Worm (Caenorhabditis elegans) whole organism, midembryonic: Measurements from ENCODE around the gene srv-17.

ENCODE experiments used
- T22C8.4 ChIP-seq: fragments of 200-800 bp; sonication (Bioruptor generic); IDR thresholded peaks from 2 replicates; pipeline ENCODE4 v1.3.6; 2022; ENCODE audit warnings: missing genetic modification characterization, missing compliant biosample characterization
- cog-1 ChIP-seq: sonication (generic microtip); optimal IDR thresholded peaks from 2 replicates; lab custom pipeline; 2016; ENCODE audit warnings: missing genetic modification characterization, missing compliant biosample characterization
- flt-1 ChIP-seq: fragments of 200-800 bp; sonication (Bioruptor generic); IDR thresholded peaks from 2 replicates; pipeline ENCODE4 v1.3.6; 2022; ENCODE audit warnings: missing genetic modification characterization, missing compliant biosample characterization
- klf-2 ChIP-seq: fragments of 200-800 bp; sonication (Bioruptor generic); conservative IDR thresholded peaks from 2 replicates; pipeline ENCODE4 v1.3.6; 2022; ENCODE audit warnings: missing genetic modification reagents, missing genetic modification characterization, missing compliant biosample characterization
- med-1 ChIP-seq: sonication (generic microtip); optimal IDR thresholded peaks from 2 replicates; lab custom pipeline; 2017; ENCODE audit warnings: missing genetic modification characterization, mild to moderate bottlenecking, missing compliant biosample characterization, antibody characterized with exemption, missing genetic modification reagents; ENCODE audit not compliant: insufficient read depth
- ref-1 ChIP-seq: fragments of 200-800 bp; sonication (Bioruptor generic); conservative IDR thresholded peaks from 2 replicates; pipeline ENCODE4 v1.3.6; 2022; ENCODE audit warnings: missing genetic modification reagents, missing genetic modification characterization, missing compliant biosample characterization
- tab-1 ChIP-seq: fragments of 200-800 bp; sonication (Bioruptor generic); IDR thresholded peaks from 2 replicates; pipeline ENCODE4 v1.3.6; 2022; ENCODE audit warnings: missing genetic modification characterization, missing compliant biosample characterization
- ztf-23 ChIP-seq: fragments of 200-800 bp; sonication (Bioruptor generic); IDR thresholded peaks from 2 replicates; pipeline ENCODE4 v1.3.6; 2022; ENCODE audit warnings: missing genetic modification reagents, missing genetic modification characterization, missing compliant biosample characterization
- ztf-29 ChIP-seq: fragments of 200-800 bp; sonication (Bioruptor generic); IDR thresholded peaks from 2 replicates; pipeline ENCODE4 v1.3.6; 2022; ENCODE audit warnings: missing genetic modification reagents, missing genetic modification characterization, missing compliant biosample characterization

srv-17 gene

ce11 chrIV:5858212-5858611 is 11.8 kb downstream of the srv-17 start:
- TF ChIP-seq flt-1 (GFP tag; lab: Robert Waterston, UW) (no peak), ztf-23 (GFP tag; lab: Robert Waterston, UW) (no peak), klf-2 (GFP tag; lab: Robert Waterston, UW) (no peak), tab-1 (GFP tag; lab: Robert Waterston, UW) (no peak), ref-1 (GFP tag; lab: Robert Waterston, UW) (no peak), med-1 (no peak), cog-1 (tag; lab: Kevin White, UChicago) (no peak)

DNA sequence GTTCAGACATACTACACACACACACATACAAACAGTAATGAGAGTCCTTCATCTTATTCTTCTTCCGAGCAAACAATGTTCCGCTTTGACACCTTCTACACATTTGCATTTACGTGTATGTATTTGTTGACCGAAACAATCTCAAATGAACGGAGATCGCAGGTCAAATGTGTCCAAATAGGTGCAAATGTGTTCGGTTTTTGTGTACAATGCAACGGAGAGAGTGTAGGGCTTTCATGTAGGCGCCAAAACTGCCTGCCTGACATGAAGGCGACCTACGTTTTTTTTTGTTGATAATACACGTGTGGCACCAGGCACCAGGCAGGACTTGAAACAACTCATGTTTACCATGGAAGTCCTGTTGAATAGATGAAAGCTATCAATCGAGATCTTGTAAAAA is 13.0 kb downstream of the srv-17 start:
- TF ChIP-seq klf-2 (GFP tag; lab: Robert Waterston, UW) = no peak
- TF ChIP-seq med-1 = no peak
- no peak for TF ChIP-seq T22C8.4 (GFP tag; lab: Robert Waterston, UW)
- no peak for TF ChIP-seq flt-1 (GFP tag; lab: Robert Waterston, UW)
- TF ChIP-seq ztf-23 (GFP tag; lab: Robert Waterston, UW) = no peak
- TF ChIP-seq cog-1 (tag; lab: Kevin White, UChicago) = no peak
- no peak for TF ChIP-seq tab-1 (GFP tag; lab: Robert Waterston, UW)
- TF ChIP-seq ztf-29 (GFP tag; lab: Robert Waterston, UW) = no peak
- no peak for TF ChIP-seq ref-1 (GFP tag; lab: Robert Waterston, UW)

DNA sequence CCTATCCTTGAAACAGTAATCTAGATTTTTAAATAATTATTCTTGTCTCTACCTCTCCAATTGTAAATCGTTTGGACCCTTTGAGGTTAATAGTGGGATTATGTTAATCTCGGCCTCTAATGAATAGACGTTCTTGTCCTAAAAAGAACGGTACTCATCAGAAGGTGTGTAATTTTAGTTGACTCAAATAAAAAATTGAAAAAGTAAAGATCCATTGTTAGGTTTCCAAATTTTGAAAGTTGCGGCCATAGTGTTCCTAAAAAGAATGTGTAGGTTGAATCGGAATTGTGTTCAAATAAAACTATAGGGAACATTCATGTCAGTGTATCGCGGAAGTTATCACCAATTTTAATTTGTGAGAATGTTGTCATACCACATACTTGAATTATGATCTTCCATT is 14.4 kb downstream of the srv-17 start:
- TF ChIP-seq ztf-23 (GFP tag; lab: Robert Waterston, UW) (no peak), klf-2 (GFP tag; lab: Robert Waterston, UW) (no peak), cog-1 (tag; lab: Kevin White, UChicago) (no peak), T22C8.4 (GFP tag; lab: Robert Waterston, UW) (no peak), flt-1 (GFP tag; lab: Robert Waterston, UW) (no peak), ztf-29 (GFP tag; lab: Robert Waterston, UW) (no peak), tab-1 (GFP tag; lab: Robert Waterston, UW) (no peak), med-1 (no peak), ref-1 (GFP tag; lab: Robert Waterston, UW) (no peak)

DNA sequence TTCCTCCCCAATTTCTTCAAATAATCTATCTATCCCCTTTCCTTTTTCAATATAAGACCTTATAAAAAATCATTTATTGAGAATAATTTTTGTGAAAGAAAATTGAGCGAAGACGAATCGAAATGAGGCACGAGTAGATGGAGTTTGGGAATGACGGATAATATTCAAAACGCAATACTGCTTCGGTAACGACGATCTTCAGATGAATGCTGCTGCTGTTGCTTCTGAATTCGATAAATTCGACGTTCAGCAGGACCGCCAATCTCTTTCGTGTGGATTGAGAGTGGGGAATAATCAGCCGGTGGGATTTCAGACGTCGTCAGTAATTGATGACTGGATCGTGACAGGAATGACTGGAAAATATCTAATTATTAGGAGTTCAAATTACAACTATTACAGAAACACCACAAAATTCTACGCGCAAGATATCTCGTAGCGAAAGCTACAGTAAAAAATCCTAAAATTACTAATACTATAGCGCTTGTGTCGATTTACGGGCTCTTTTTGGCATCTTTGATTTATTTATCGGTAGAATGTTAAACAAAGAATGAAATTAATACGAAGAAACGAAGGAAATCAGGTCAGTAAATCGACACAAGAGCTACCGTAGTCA is 19.1 kb downstream of the srv-17 start:
- TF ChIP-seq tab-1 (GFP tag; lab: Robert Waterston, UW) = no peak
- no peak for TF ChIP-seq flt-1 (GFP tag; lab: Robert Waterston, UW)
- no peak for TF ChIP-seq T22C8.4 (GFP tag; lab: Robert Waterston, UW)
- no peak for TF ChIP-seq ztf-29 (GFP tag; lab: Robert Waterston, UW)
- TF ChIP-seq ztf-23 (GFP tag; lab: Robert Waterston, UW) = no peak
- no peak for TF ChIP-seq ref-1 (GFP tag; lab: Robert Waterston, UW)
- TF ChIP-seq cog-1 (tag; lab: Kevin White, UChicago) = no peak
- no peak for TF ChIP-seq klf-2 (GFP tag; lab: Robert Waterston, UW)
- no peak for TF ChIP-seq med-1

DNA sequence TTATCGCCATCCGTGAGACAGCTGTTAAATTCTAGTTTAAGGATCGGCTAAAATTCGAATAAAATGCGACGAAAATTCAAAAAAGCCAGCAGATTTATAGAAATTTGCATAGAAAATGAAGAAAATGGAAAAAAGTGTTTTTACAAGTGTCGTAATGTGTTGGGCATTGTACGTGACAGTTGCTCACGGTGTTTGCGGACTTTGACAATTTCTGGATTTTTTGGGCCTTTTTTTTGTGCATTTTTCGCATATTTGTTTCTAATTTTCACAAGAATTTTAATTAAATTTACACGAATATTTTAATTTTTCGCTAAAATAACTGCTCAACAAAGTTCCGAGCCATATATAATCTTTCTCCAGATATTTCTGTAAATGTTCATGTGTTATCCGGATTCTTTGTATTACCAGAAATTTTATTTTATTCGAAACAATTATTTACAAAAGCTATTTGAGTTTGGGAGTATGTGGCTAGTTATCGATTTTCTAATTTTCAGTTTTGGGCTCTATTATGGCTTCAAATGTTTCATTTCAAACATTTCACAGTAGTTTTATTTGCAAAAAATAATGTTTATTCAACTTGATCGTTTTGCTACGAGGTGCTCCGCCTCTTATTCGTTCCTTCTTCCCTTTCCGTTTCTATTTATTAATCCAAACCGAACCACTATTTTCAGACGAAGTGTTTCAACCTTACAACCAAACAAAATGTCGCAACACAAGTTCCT is 21.8 kb downstream of the srv-17 start, which contains the start of gene sams-3:
Gene sams-3, plus strand, starts transcription at position 672 of the 722 bp plus-strand sequence.
- no peak for TF ChIP-seq T22C8.4 (GFP tag; lab: Robert Waterston, UW)

DNA sequence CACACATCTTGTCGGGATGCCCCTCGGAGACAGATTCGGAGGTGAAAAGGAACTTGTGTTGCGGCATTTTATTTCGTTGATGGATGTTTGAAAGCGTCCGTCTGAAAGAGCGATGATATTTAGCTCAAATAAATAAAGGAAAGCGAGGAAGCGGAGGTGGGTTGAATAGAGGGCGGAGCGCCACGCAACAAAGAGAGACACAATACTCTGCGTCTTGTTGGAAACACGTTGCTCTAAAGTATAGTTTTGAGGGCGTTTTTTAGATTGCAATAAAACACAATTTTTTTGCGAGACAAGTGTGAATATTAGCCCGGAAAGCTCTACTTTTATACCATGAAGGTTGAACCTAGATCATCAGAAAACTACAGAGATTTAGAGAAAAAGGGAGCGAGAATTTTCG is 23.7 kb downstream of the srv-17 start, which contains the start of gene sams-4:
Gene sams-4, minus strand, starts transcription at position 101 of the 400 bp plus-strand sequence.
- no peak for TF ChIP-seq T22C8.4 (GFP tag; lab: Robert Waterston, UW)
- no peak for TF ChIP-seq klf-2 (GFP tag; lab: Robert Waterston, UW)
- no peak for TF ChIP-seq flt-1 (GFP tag; lab: Robert Waterston, UW)
- TF ChIP-seq med-1 = no peak
- TF ChIP-seq cog-1 (tag; lab: Kevin White, UChicago) = no peak
- TF ChIP-seq tab-1 (GFP tag; lab: Robert Waterston, UW) = no peak
- no peak for TF ChIP-seq ref-1 (GFP tag; lab: Robert Waterston, UW)
- TF ChIP-seq ztf-23 (GFP tag; lab: Robert Waterston, UW) = no peak
- no peak for TF ChIP-seq ztf-29 (GFP tag; lab: Robert Waterston, UW)

- TF ChIP-seq med-1 (no peak), T22C8.4 (GFP tag; lab: Robert Waterston, UW) (no peak), klf-2 (GFP tag; lab: Robert Waterston, UW) (no peak), ztf-23 (GFP tag; lab: Robert Waterston, UW) (no peak), ref-1 (GFP tag; lab: Robert Waterston, UW) (no peak)
These were observed 27.1 kb downstream of the srv-17 start for ce11 chrIV:5842905-5843304.

DNA sequence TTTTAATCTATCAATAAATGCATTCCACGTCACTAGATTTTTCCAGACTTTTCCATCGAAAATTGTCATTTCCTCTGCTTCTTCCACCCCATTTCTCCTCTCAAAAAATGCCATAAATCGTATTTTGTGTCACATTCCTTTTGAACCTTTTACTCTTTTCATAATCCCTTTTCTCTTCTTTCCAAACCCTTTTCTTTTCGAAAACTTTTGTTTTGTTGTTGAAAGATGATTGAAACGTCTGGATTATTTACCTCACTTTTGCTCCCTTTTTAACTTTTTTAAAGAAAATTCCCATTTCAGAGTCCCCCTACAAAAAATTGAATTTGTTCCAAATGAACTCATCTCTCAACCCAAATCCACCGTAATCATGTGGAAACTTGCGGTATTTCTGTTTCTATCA is 30.8 kb downstream of the srv-17 start, which contains the start of gene C06E7.2:
Gene C06E7.2, plus strand, starts transcription at position 301 of the 400 bp plus-strand sequence.
- no peak for TF ChIP-seq T22C8.4 (GFP tag; lab: Robert Waterston, UW)
- TF ChIP-seq tab-1 (GFP tag; lab: Robert Waterston, UW) = no peak
- TF ChIP-seq med-1 = no peak
- no peak for TF ChIP-seq ref-1 (GFP tag; lab: Robert Waterston, UW)
- TF ChIP-seq ztf-23 (GFP tag; lab: Robert Waterston, UW) = no peak
- TF ChIP-seq ztf-29 (GFP tag; lab: Robert Waterston, UW) = no peak
- TF ChIP-seq cog-1 (tag; lab: Kevin White, UChicago) = no peak
- no peak for TF ChIP-seq flt-1 (GFP tag; lab: Robert Waterston, UW)
- TF ChIP-seq klf-2 (GFP tag; lab: Robert Waterston, UW) = no peak

DNA sequence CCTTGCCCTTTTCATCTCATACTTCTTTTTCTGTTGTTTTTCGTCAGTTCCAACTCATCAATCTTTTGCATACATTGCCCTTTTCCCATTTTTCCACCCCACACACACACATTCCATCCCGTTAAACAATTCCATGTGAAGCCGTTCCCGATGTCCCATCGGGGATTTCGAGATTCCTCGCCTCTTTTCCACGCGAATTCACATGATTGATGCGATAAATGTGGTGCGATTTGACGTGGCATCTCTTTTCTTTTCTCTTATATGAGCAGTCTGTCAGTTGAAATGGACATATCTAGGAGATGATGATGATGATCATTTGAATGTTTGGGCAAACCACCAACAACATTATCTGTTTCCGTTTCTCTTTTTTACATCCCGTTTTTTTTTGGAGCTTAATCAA is 35.8 kb downstream of the srv-17 start:
- TF ChIP-seq tab-1 (GFP tag; lab: Robert Waterston, UW) = no peak
- TF ChIP-seq ztf-29 (GFP tag; lab: Robert Waterston, UW) = no peak
- no peak for TF ChIP-seq med-1
- TF ChIP-seq T22C8.4 (GFP tag; lab: Robert Waterston, UW) = no peak
- no peak for TF ChIP-seq cog-1 (tag; lab: Kevin White, UChicago)
